Worm (Caenorhabditis elegans): Measurements from ENCODE around the gene ebp-2.

ebp-2 gene

ce11 chrII:11476410-11476809 lies 33.9 kb downstream of the ebp-2 start, which contains the start of gene W02B12.16:
TSS of gene W02B12.16 (minus strand) at chrII:11476510.
- TF ChIP-seq nhr-43 (tag; optimal IDR thresholded peaks at IDR 0.05; ENCODE audit: poor library complexity, severe bottlenecking) (peak; percentile 2), nhr-25 (tag; optimal IDR thresholded peaks at IDR 0.05) (no peak)

- no peak for TF ChIP-seq ama-1 (optimal IDR thresholded peaks at IDR 0.05)
- no peak for TF ChIP-seq pqm-1 (tag; optimal IDR thresholded peaks at IDR 0.05)
These were observed 36.6 kb downstream of the ebp-2 start, which contains the start of gene W02B12.12 for ce11 chrII:11479076-11479475. TSS of gene W02B12.12 (minus strand) at chrII:11479176.

ce11 chrII:11484600-11484999 lies 42.1 kb downstream of the ebp-2 start:
- TF ChIP-seq jun-1 (tag; optimal IDR thresholded peaks at IDR 0.05) (peak; percentile 9), nhr-76 (tag; optimal IDR thresholded peaks at IDR 0.05) (no peak), nfya-1 (tag; optimal IDR thresholded peaks at IDR 0.05; ENCODE audit: insufficient read depth) (no peak), ZK546.5 (tag; optimal IDR thresholded peaks at IDR 0.05) (no peak), ceh-16 (tag; optimal IDR thresholded peaks at IDR 0.05) (peak; percentile 34), nhr-77 (tag; optimal IDR thresholded peaks at IDR 0.05) (peak; percentile 50), nhr-28 (tag; optimal IDR thresholded peaks at IDR 0.05) (no peak), zag-1 (tag; optimal IDR thresholded peaks at IDR 0.05) (no peak), pqm-1 (tag; optimal IDR thresholded peaks at IDR 0.05) (peak; percentile 29), eor-1 (tag; optimal IDR thresholded peaks at IDR 0.05) (no peak), lin-15B (tag; optimal IDR thresholded peaks at IDR 0.05) (peak; percentile 32), skn-1 (tag; optimal IDR thresholded peaks at IDR 0.05) (peak; percentile 48), ztf-4 (tag; optimal IDR thresholded peaks at IDR 0.05) (no peak), egl-5 (tag; optimal IDR thresholded peaks at IDR 0.05) (no peak), tbx-2 (tag; optimal IDR thresholded peaks at IDR 0.05) (peak; percentile 47), elt-2 (tag; optimal IDR thresholded peaks at IDR 0.05) (peak; percentile 54), nhr-25 (tag; optimal IDR thresholded peaks at IDR 0.05) (peak; percentile 77), fos-1 (tag; optimal IDR thresholded peaks at IDR 0.05) (no peak), hmg-11 (tag; optimal IDR thresholded peaks at IDR 0.05) (peak; percentile 93), mdl-1 (tag; optimal IDR thresholded peaks at IDR 0.05) (no peak), aly-2 (tag; optimal IDR thresholded peaks at IDR 0.05) (no peak), lin-39 (tag; optimal IDR thresholded peaks at IDR 0.05) (peak; percentile 81), snpc-4 (tag; optimal IDR thresholded peaks at IDR 0.05) (no peak), lsy-12 (tag; optimal IDR thresholded peaks at IDR 0.05) (peak; percentile 91), nhr-43 (tag; optimal IDR thresholded peaks at IDR 0.05; ENCODE audit: poor library complexity, severe bottlenecking) (peak; percentile 86), elt-1 (tag; optimal IDR thresholded peaks at IDR 0.05) (no peak), egl-27 (tag; optimal IDR thresholded peaks at IDR 0.05) (no peak), nhr-12 (tag; optimal IDR thresholded peaks at IDR 0.05) (no peak), nhr-23 (tag; optimal IDR thresholded peaks at IDR 0.05) (peak; percentile 36), ceh-9 (tag; optimal IDR thresholded peaks at IDR 0.05) (no peak)

DNA sequence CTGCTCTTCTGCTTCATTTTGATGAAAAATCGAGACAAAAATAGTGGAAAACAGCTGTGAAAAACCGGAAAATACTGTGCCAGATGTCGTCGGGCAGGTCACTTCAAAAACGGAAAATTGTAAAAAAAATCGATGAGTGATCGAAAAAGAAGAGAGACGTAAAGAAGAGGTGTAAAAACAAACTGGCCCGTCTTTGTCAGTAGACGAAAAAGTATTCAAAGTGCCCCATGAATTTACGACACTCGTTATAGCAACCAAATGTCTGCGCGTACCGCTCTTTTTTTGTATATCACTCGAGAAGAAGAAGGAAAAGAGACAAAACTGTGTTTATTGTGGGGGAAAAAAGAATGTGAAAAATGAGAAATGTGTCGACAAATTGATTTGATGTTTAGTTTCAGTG lies 42.7 kb downstream of the ebp-2 start, which contains the start of gene twk-5:
twk-5 (minus strand) TSS at position 101 of the 400 bp plus-strand sequence.
- TF ChIP-seq nhr-11 (tag; optimal IDR thresholded peaks at IDR 0.05): no peak
- TF ChIP-seq ama-1 (optimal IDR thresholded peaks at IDR 0.05): peak; percentile 39
- no peak for TF ChIP-seq skn-1 (tag; optimal IDR thresholded peaks at IDR 0.05)

DNA sequence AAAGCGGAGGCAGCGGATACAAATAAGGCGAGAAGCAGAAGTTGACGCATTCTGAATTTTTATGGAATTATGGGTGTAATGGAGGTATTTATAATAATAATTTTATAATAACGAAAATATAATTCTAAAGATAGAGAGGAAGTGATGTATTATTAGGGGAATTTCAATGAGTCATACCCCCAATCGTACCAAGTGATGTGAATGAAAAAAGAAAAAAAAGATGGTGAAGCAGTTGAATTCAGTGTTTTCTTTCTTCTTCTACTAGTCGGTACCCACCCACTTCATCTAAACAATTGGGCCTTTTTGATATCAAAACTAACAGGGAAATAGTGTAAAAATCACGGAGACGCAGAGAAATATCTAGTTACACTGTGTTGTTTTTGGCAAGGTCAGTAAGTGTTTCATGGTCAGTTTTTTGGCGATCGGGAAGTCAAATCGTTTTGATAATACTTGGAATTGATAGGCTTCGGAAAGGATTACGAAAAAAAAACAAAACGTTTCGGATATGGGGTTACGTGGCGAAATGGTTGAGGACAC lies 44.2 kb downstream of the ebp-2 start, which contains the start of gene ttr-18:
ttr-18 (minus strand) TSS at position 51 of the 537 bp plus-strand sequence.
- TF ChIP-seq nhr-25 (tag; optimal IDR thresholded peaks at IDR 0.05): peak; percentile 37
- TF ChIP-seq egl-27 (tag; optimal IDR thresholded peaks at IDR 0.05): peak; percentile 12
- peak; percentile 4 for TF ChIP-seq nhr-23 (tag; optimal IDR thresholded peaks at IDR 0.05)
- no peak for TF ChIP-seq fkh-10 (GFP tag; optimal IDR thresholded peaks at IDR 0.05)

ce11 chrII:11487999-11488398 lies 45.5 kb downstream of the ebp-2 start, which contains the start of gene B0334.13:
TSS of gene B0334.13 (plus strand) at chrII:11488299.
- TF ChIP-seq eor-1 (tag; optimal IDR thresholded peaks at IDR 0.05) (no peak), egl-27 (tag; optimal IDR thresholded peaks at IDR 0.05) (no peak), nhr-25 (tag; optimal IDR thresholded peaks at IDR 0.05) (peak; percentile 43), elt-1 (tag; optimal IDR thresholded peaks at IDR 0.05) (peak; percentile 13), egl-5 (tag; optimal IDR thresholded peaks at IDR 0.05) (no peak)
